Fruit fly (Drosophila melanogaster) whole organism, embryonic: ENCODE results near the gene scpr-C.

Source experiments
- Awh ChIP-seq: fragments of 200-800 bp; sonication (Bioruptor generic); IDR thresholded peaks from 2 replicates; pipeline ENCODE4, ENCODE4 v1.3.6; 2022; ENCODE audit warnings: missing biosample characterization, missing genetic modification characterization
- CG10321 ChIP-seq: fragments of 200-800 bp; sonication (Bioruptor generic); IDR thresholded peaks from 2 replicates; pipeline ENCODE4 v1.3.6; 2022; ENCODE audit warnings: missing biosample characterization, missing genetic modification characterization
- CG11456 ChIP-seq: fragments of 200-800 bp; sonication (Bioruptor generic); IDR thresholded peaks from 3 replicates; pipeline ENCODE4 v1.3.6; 2022; ENCODE audit warnings: missing biosample characterization, missing genetic modification characterization
- CG11695 ChIP-seq: fragments of 200-800 bp; sonication (Bioruptor generic); IDR thresholded peaks from 3 replicates; pipeline ENCODE4 v1.3.6; 2022; ENCODE audit warnings: missing biosample characterization, missing genetic modification characterization
- CG12219 ChIP-seq: fragments of 200-800 bp; sonication (Bioruptor generic); optimal IDR thresholded peaks from 3 replicates; lab custom pipeline; 2018; ENCODE audit warnings: missing biosample characterization, mild to moderate bottlenecking, missing genetic modification characterization
- CG1233 ChIP-seq: fragments of 200-800 bp; sonication (Bioruptor generic); optimal IDR thresholded peaks from 4 replicates; lab custom pipeline; 2018; ENCODE audit warnings: missing biosample characterization, mild to moderate bottlenecking, missing genetic modification characterization
- CG13424 ChIP-seq: fragments of 200-800 bp; sonication (Bioruptor generic); optimal IDR thresholded peaks from 2 replicates; lab custom pipeline; 2019; ENCODE audit warnings: missing biosample characterization, mild to moderate bottlenecking, missing genetic modification characterization, moderate library complexity
- CG17361 ChIP-seq: fragments of 200-800 bp; sonication (Bioruptor generic); IDR thresholded peaks from 3 replicates; pipeline ENCODE4 v1.3.6; 2022; ENCODE audit warnings: missing biosample characterization, missing genetic modification characterization
- CG18476 ChIP-seq: fragments of 200-800 bp; sonication (Bioruptor generic); optimal IDR thresholded peaks from 2 replicates; lab custom pipeline; 2016; ENCODE audit warnings: missing biosample characterization, mild to moderate bottlenecking, missing genetic modification characterization
- CG2116 ChIP-seq: fragments of 200-800 bp; sonication (Bioruptor generic); optimal IDR thresholded peaks from 3 replicates; lab custom pipeline; 2018; ENCODE audit warnings: missing biosample characterization, mild to moderate bottlenecking, missing genetic modification characterization
- CG30020 ChIP-seq: fragments of 200-800 bp; optimal IDR thresholded peaks from 2 replicates; lab custom pipeline; 2019; ENCODE audit warnings: missing biosample characterization, mild to moderate bottlenecking, missing genetic modification characterization, moderate library complexity
- CG32772 ChIP-seq: fragments of 200-800 bp; sonication (Bioruptor generic); IDR thresholded peaks from 2 replicates; pipeline ENCODE4 v1.3.6; 2022; ENCODE audit warnings: missing biosample characterization, missing genetic modification characterization
- CG34224 ChIP-seq: fragments of 200-800 bp; sonication (Bioruptor generic); IDR thresholded peaks from 3 replicates; pipeline ENCODE4 v1.3.6; 2022; ENCODE audit warnings: missing biosample characterization, missing genetic modification characterization; ENCODE audit not compliant: partially characterized antibody
- CG3995 ChIP-seq: fragments of 200-800 bp; sonication (Bioruptor generic); optimal IDR thresholded peaks from 3 replicates; lab custom pipeline; 2016; ENCODE audit warnings: missing biosample characterization, missing genetic modification characterization
- CG6272 ChIP-seq: fragments of 200-800 bp; sonication (Bioruptor generic); IDR thresholded peaks from 2 replicates; pipeline ENCODE4 v1.3.6; 2022; ENCODE audit warnings: missing biosample characterization, missing genetic modification characterization
- CG6791 ChIP-seq: fragments of 200-800 bp; sonication (Bioruptor generic); IDR thresholded peaks from 3 replicates; pipeline ENCODE4 v1.3.6; 2022; ENCODE audit warnings: missing biosample characterization, missing genetic modification characterization; ENCODE audit not compliant: partially characterized antibody
- CG8281 ChIP-seq: fragments of 200-800 bp; sonication (Bioruptor generic); optimal IDR thresholded peaks from 2 replicates; lab custom pipeline; 2018; ENCODE audit warnings: missing biosample characterization, mild to moderate bottlenecking, missing genetic modification characterization, moderate library complexity
- CG8290 ChIP-seq, 3 experiments: fragments of 200-800 bp; sonication (Bioruptor generic); optimal IDR thresholded peaks; 2 replicates each; lab custom pipeline; 2016 to 2019; ENCODE audit warnings: missing biosample characterization in 3 of 3, missing genetic modification characterization in 3 of 3, mild to moderate bottlenecking in 2 of 3, moderate library complexity in 1 of 3
- CG8765 ChIP-seq: fragments of 200-800 bp; sonication (Bioruptor generic); IDR thresholded peaks from 2 replicates; pipeline ENCODE4 v1.3.6; 2022; ENCODE audit warnings: missing biosample characterization, missing genetic modification characterization
- CoRest ChIP-seq: fragments of 200-800 bp; sonication (Bioruptor generic); optimal IDR thresholded peaks from 3 replicates; lab custom pipeline; 2018; ENCODE audit warnings: missing biosample characterization, mild to moderate bottlenecking, missing genetic modification characterization, moderate library complexity
- Dad ChIP-seq: fragments of 200-800 bp; sonication (Bioruptor generic); optimal IDR thresholded peaks from 3 replicates; lab custom pipeline; 2016; ENCODE audit warnings: missing biosample characterization, missing genetic modification characterization
- Dip3 ChIP-seq: fragments of 200-800 bp; sonication (Bioruptor generic); optimal IDR thresholded peaks from 3 replicates; lab custom pipeline; 2016; ENCODE audit warnings: missing biosample characterization, missing genetic modification characterization
- GATAe ChIP-seq: fragments of 200-800 bp; sonication (Bioruptor generic); conservative IDR thresholded peaks from 2 replicates; pipeline ENCODE4 v1.3.6; 2022; ENCODE audit warnings: missing biosample characterization, missing genetic modification characterization
- H2.0 ChIP-seq: fragments of 200-800 bp; sonication (Bioruptor generic); IDR thresholded peaks from 2 replicates; pipeline ENCODE4 v1.3.6; 2022; ENCODE audit warnings: missing biosample characterization, missing genetic modification characterization
- Hr78 ChIP-seq, 2 experiments: fragments of 200-800 bp in 1 of 2; fragments of >200 bp in 1 of 2; sonication (Bioruptor generic) in 1 of 2; optimal IDR thresholded peaks; 2 replicates each; lab custom pipeline; 2017 to 2019; ENCODE audit warnings: missing biosample characterization in 2 of 2, missing genetic modification characterization in 2 of 2, mild to moderate bottlenecking in 1 of 2, moderate library complexity in 1 of 2
- Hsf ChIP-seq: fragments of 200-800 bp; sonication (Bioruptor generic); optimal IDR thresholded peaks from 3 replicates; lab custom pipeline; 2016; ENCODE audit warnings: missing biosample characterization, missing genetic modification characterization
- MBD-R2 ChIP-seq: fragments of 200-800 bp; sonication (Bioruptor generic); IDR thresholded peaks from 2 replicates; pipeline ENCODE4 v1.3.6; 2022; ENCODE audit warnings: missing biosample characterization, missing genetic modification characterization
- Optix ChIP-seq: fragments of 200-800 bp; sonication (Bioruptor generic); IDR thresholded peaks from 3 replicates; pipeline ENCODE4 v1.3.6; 2022; ENCODE audit warnings: missing biosample characterization, missing genetic modification characterization
- PHDP ChIP-seq: fragments of 200-800 bp; sonication (Bioruptor generic); optimal IDR thresholded peaks from 3 replicates; lab custom pipeline; 2018; ENCODE audit warnings: missing biosample characterization, mild to moderate bottlenecking, missing genetic modification characterization, moderate library complexity
- Trl ChIP-seq, 3 experiments: fragments of >200 bp in 2 of 3; fragments of 200-800 bp in 1 of 3; sonication (Bioruptor generic) in 1 of 3; optimal IDR thresholded peaks; 2 replicates in 1 of 3; 3 replicates in 2 of 3; lab custom pipeline; 2016 to 2017; ENCODE audit warnings: missing biosample characterization in 1 of 3, missing genetic modification characterization in 1 of 3
- ase ChIP-seq: fragments of 200-800 bp; sonication (Bioruptor generic); IDR thresholded peaks from 3 replicates; pipeline ENCODE4 v1.3.6; 2022; ENCODE audit warnings: missing biosample characterization, missing genetic modification characterization
- bcd ChIP-seq: fragments of 200-800 bp; sonication (Bioruptor generic); optimal IDR thresholded peaks from 2 replicates; lab custom pipeline; 2017; ENCODE audit warnings: missing biosample characterization, mild to moderate bottlenecking, missing genetic modification characterization
- bowl ChIP-seq: fragments of 200-800 bp; sonication (Bioruptor generic); IDR thresholded peaks from 2 replicates; pipeline ENCODE4 v1.3.6; 2022; ENCODE audit warnings: missing biosample characterization, missing genetic modification characterization
- dan ChIP-seq: fragments of 200-800 bp; sonication (Bioruptor generic); IDR thresholded peaks from 2 replicates; pipeline ENCODE4 v1.3.6; 2022; ENCODE audit warnings: missing biosample characterization, missing genetic modification characterization
- gsb-n ChIP-seq: fragments of 200-800 bp; sonication (Bioruptor generic); optimal IDR thresholded peaks from 3 replicates; lab custom pipeline; 2018; ENCODE audit warnings: missing biosample characterization, mild to moderate bottlenecking, missing genetic modification characterization
- h ChIP-seq: fragments of >200 bp; optimal IDR thresholded peaks from 2 replicates; lab custom pipeline; 2017
- inv ChIP-seq: fragments of 200-800 bp; sonication (Bioruptor generic); IDR thresholded peaks from 2 replicates; pipeline ENCODE4 v1.3.6; 2022; ENCODE audit warnings: missing biosample characterization, missing genetic modification characterization; ENCODE audit not compliant: partially characterized antibody
- lola ChIP-seq, 3 experiments: fragments of >200 bp in 2 of 3; fragments of 200-800 bp in 1 of 3; sonication (Bioruptor generic) in 1 of 3; optimal IDR thresholded peaks; 2 replicates each; lab custom pipeline; 2017 to 2019; ENCODE audit warnings: missing biosample characterization in 3 of 3, missing genetic modification characterization in 3 of 3, mild to moderate bottlenecking in 1 of 3, moderate library complexity in 1 of 3
- nom ChIP-seq: fragments of 200-800 bp; sonication (Bioruptor generic); optimal IDR thresholded peaks from 2 replicates; lab custom pipeline; 2017; ENCODE audit warnings: missing biosample characterization, missing genetic modification characterization, mild to moderate bottlenecking, moderate library complexity, missing genetic modification reagents
- org-1 ChIP-seq: fragments of 200-800 bp; sonication (Bioruptor generic); optimal IDR thresholded peaks from 2 replicates; lab custom pipeline; 2017; ENCODE audit warnings: missing biosample characterization, missing genetic modification characterization
- psq ChIP-seq: fragments of 200-800 bp; sonication (Bioruptor generic); optimal IDR thresholded peaks from 2 replicates; lab custom pipeline; 2017; ENCODE audit warnings: missing biosample characterization, missing genetic modification characterization
- sc ChIP-seq, 3 experiments: fragments of >200 bp in 2 of 3; fragments of 200-800 bp in 1 of 3; sonication (Bioruptor generic) in 1 of 3; optimal IDR thresholded peaks; 2 replicates in 2 of 3; 3 replicates in 1 of 3; lab custom pipeline; 2017; ENCODE audit warnings: mild to moderate bottlenecking in 1 of 3, missing biosample characterization in 1 of 3, missing genetic modification characterization in 1 of 3, missing genetic modification reagents in 1 of 3
- sens ChIP-seq: fragments of 200-800 bp; sonication (Bioruptor generic); peaks from one replicate; lab custom pipeline; 2016; ENCODE audit warnings: missing biosample characterization, missing genetic modification characterization
- slp2 ChIP-seq: fragments of 200-800 bp; sonication (Bioruptor generic); optimal IDR thresholded peaks from 2 replicates; lab custom pipeline; 2016; ENCODE audit warnings: missing biosample characterization, missing genetic modification characterization
- so ChIP-seq: fragments of 200-800 bp; sonication (Bioruptor generic); IDR thresholded peaks from 3 replicates; pipeline ENCODE4 v1.3.6; 2022; ENCODE audit warnings: missing biosample characterization, missing genetic modification characterization
- ttk ChIP-seq: fragments of 200-800 bp; sonication (Bioruptor generic); IDR thresholded peaks from 2 replicates; pipeline ENCODE4 v2.1.2; 2022; ENCODE audit warnings: missing biosample characterization, missing genetic modification characterization
- usp ChIP-seq: fragments of >200 bp; optimal IDR thresholded peaks from 2 replicates; lab custom pipeline; 2017; ENCODE audit warnings: missing biosample characterization, missing genetic modification characterization

scpr-C gene

dm6 chr3R:11211291-11212061, 13.8 kb upstream of the scpr-C start (continued):
- TF ChIP-seq usp (GFP tag; lab: Kevin White, UChicago) (no peak), inv (peak; percentile 32; the same call in 1 of the 2 replicates), CG17361 (peak; percentile 66), Dad (GFP tag; lab: Kevin White, UChicago) (peak; percentile 47), CoRest (tag; lab: Kevin White, UChicago) (peak; percentile 79), CG10321 (GFP tag; lab: Robert Waterston, UW) (peak; percentile 5; the same call in 1 of the 2 replicates), psq (GFP tag; lab: Kevin White, UChicago) (peak; percentile 40), CG13424 (tag; lab: Kevin White, UChicago) (peak; percentile 63), CG18476 (GFP tag; lab: Kevin White, UChicago) (peak; percentile 71), ase (GFP tag; lab: Robert Waterston, UW) (peak; percentile 74; the same call in 2 of the 3 replicates), CG32772 (GFP tag; lab: Robert Waterston, UW) (peak; percentile 61), dan (no peak), CG3995 (GFP tag; lab: Kevin White, UChicago) (peak; percentile 2), PHDP (tag; lab: Kevin White, UChicago) (peak; percentile 61), Dip3 (GFP tag; lab: Kevin White, UChicago) (peak; percentile 65), CG2116 (peak; percentile 18), MBD-R2 (no peak; the same call in 1 of the 2 replicates), Hsf (GFP tag; lab: Kevin White, UChicago) (peak; percentile 74), CG6272 (GFP tag; lab: Robert Waterston, UW) (peak; percentile 54; the same call in 1 of the 2 replicates), Hr78 (GFP tag; optimal IDR thresholded peaks at IDR 0.05; lab: Kevin White, UChicago) (peak in 1 of 2 experiments; percentile 97), sc (optimal IDR thresholded peaks at IDR 0.05; lab: Kevin White, UChicago) (no peak), sc (GFP tag; optimal IDR thresholded peaks at IDR 0.05; lab: Kevin White, UChicago) (peak; percentile 12), Awh (GFP tag; lab: Robert Waterston, UW) (0 out of 2 replicates have a peak, but pooled peaks have one; percentile 11), h (no peak), slp2 (GFP tag; lab: Kevin White, UChicago) (peak; percentile 25), GATAe (no peak), so (GFP tag; lab: Robert Waterston, UW) (peak; percentile 64; the same call in 1 of the 3 replicates), CG11456 (GFP tag; lab: Robert Waterston, UW) (peak; percentile 86), org-1 (GFP tag; lab: Kevin White, UChicago) (peak; percentile 6), CG8765 (peak; percentile 8; the same call in 1 of the 2 replicates), bcd (GFP tag; lab: Kevin White, UChicago) (peak; percentile 62), bowl (GFP tag; lab: Robert Waterston, UW) (peak; percentile 63), nom (GFP tag; lab: Kevin White, UChicago) (peak; percentile 1), H2.0 (GFP tag; lab: Robert Waterston, UW) (peak; percentile 64), Optix (GFP tag; lab: Robert Waterston, UW) (peak; percentile 35; the same call in 1 of the 3 replicates), CG11695 (peak; percentile 63; the same call in 2 of the 3 replicates), gsb-n (tag; lab: Kevin White, UChicago) (peak; percentile 45), CG12219 (GFP tag; lab: Kevin White, UChicago) (peak; percentile 43), Trl (optimal IDR thresholded peaks at IDR 0.05; lab: Kevin White, UChicago) (no peak), Trl (GFP tag; optimal IDR thresholded peaks at IDR 0.05; lab: Kevin White, UChicago) (peak; percentile 63), CG6791 (GFP tag; lab: Robert Waterston, UW) (0 out of 3 replicates have a peak, but pooled peaks have one; percentile 41), sens (GFP tag; lab: Kevin White, UChicago) (peak; percentile 92), CG1233 (peak; percentile 56), ttk (GFP tag; lab: Robert Waterston, UW) (peak; percentile 65), CG30020 (tag; lab: Kevin White, UChicago) (peak; percentile 10), CG34224 (GFP tag; lab: Robert Waterston, UW) (no peak), CG8290 (GFP tag; optimal IDR thresholded peaks at IDR 0.05; lab: Kevin White, UChicago) (peak; percentile 62), CG8290 (tag; optimal IDR thresholded peaks at IDR 0.05; lab: Kevin White, UChicago) (peak in 1 of 2 experiments; percentile 81), CG8281 (tag; lab: Kevin White, UChicago) (peak; percentile 9), lola (GFP tag; optimal IDR thresholded peaks at IDR 0.05; lab: Kevin White, UChicago) (peak in 1 of 3 experiments; percentile 49)
